Worm (Caenorhabditis elegans) whole organism, young adult: ENCODE results near the gene timm-17B.2.
"Not testable (repeated sequence)": the region's sequence is repeated elsewhere in the genome, so short reads cannot be mapped to it uniquely, and the experiment has no call there.

ENCODE experiments used
- B0019.2 ChIP-seq: fragments of 200-800 bp; sonication (Bioruptor generic); conservative IDR thresholded peaks from 2 replicates; pipeline ENCODE4 v1.3.6; 2022; ENCODE audit warnings: missing genetic modification reagents, missing genetic modification characterization, missing compliant biosample characterization
- B0261.1 ChIP-seq: sonication (generic microtip); optimal IDR thresholded peaks from 2 replicates; lab custom pipeline; 2016; ENCODE audit warnings: mild to moderate bottlenecking, missing genetic modification characterization, moderate library complexity, missing compliant biosample characterization
- C06A6.2 ChIP-seq: fragments of 200-800 bp; sonication (Bioruptor generic); conservative IDR thresholded peaks from 2 replicates; pipeline ENCODE4 v1.3.6; 2022; ENCODE audit warnings: missing genetic modification characterization, missing compliant biosample characterization
- D2030.7 ChIP-seq: fragments of 200-800 bp; sonication (Bioruptor generic); IDR thresholded peaks from 2 replicates; pipeline ENCODE4 v1.3.6; 2022; ENCODE audit warnings: missing genetic modification reagents, missing genetic modification characterization, missing compliant biosample characterization
- F33H1.4 ChIP-seq: fragments of 200-800 bp; sonication (Bioruptor generic); IDR thresholded peaks from 2 replicates; pipeline ENCODE4 v1.3.6; 2022; ENCODE audit warnings: missing genetic modification reagents, missing genetic modification characterization, missing compliant biosample characterization
- F39B2.1 ChIP-seq: fragments of 200-800 bp; sonication (Bioruptor generic); IDR thresholded peaks from 2 replicates; pipeline ENCODE4 v1.3.6; 2022; ENCODE audit warnings: missing genetic modification reagents, missing genetic modification characterization, missing compliant biosample characterization
- T26A5.8 ChIP-seq: sonication (generic microtip); optimal IDR thresholded peaks from 2 replicates; lab custom pipeline; 2016; ENCODE audit warnings: missing genetic modification characterization, missing compliant biosample characterization
- Y79H2A.3 ChIP-seq: fragments of 200-800 bp; sonication (Bioruptor generic); conservative IDR thresholded peaks from 2 replicates; pipeline ENCODE4 v1.3.6; 2022; ENCODE audit warnings: missing genetic modification reagents, missing genetic modification characterization, missing compliant biosample characterization
- Y95B8A.8 ChIP-seq: fragments of 200-800 bp; sonication (Bioruptor generic); IDR thresholded peaks from 2 replicates; pipeline ENCODE4 v1.3.6; 2022; ENCODE audit warnings: missing genetic modification reagents, missing genetic modification characterization, missing compliant biosample characterization
- atf-7 ChIP-seq: sonication (generic microtip); optimal IDR thresholded peaks from 2 replicates; lab custom pipeline; 2017; ENCODE audit warnings: mild to moderate bottlenecking, missing genetic modification characterization, missing compliant biosample characterization
- athp-1 ChIP-seq: sonication (generic microtip); optimal IDR thresholded peaks from 2 replicates; lab custom pipeline; 2017; ENCODE audit warnings: mild to moderate bottlenecking, missing genetic modification characterization, missing compliant biosample characterization
- ccch-3 ChIP-seq: fragments of 200-800 bp; sonication (Bioruptor generic); optimal IDR thresholded peaks from 2 replicates; lab custom pipeline; 2018; ENCODE audit warnings: mild to moderate bottlenecking, missing genetic modification characterization, missing compliant biosample characterization
- cebp-2 ChIP-seq: fragments of 200-800 bp; sonication (Bioruptor generic); IDR thresholded peaks from 2 replicates; pipeline ENCODE4 v1.3.6; 2022; ENCODE audit warnings: missing genetic modification characterization, missing compliant biosample characterization
- ceh-27 ChIP-seq: fragments of 200-800 bp; sonication (Bioruptor generic); optimal IDR thresholded peaks from 2 replicates; lab custom pipeline; 2018; ENCODE audit warnings: mild to moderate bottlenecking, missing genetic modification characterization, moderate library complexity, missing compliant biosample characterization
- ceh-40 ChIP-seq: fragments of 200-800 bp; sonication (Bioruptor generic); IDR thresholded peaks from 2 replicates; pipeline ENCODE4 v1.3.6; 2022; ENCODE audit warnings: missing genetic modification characterization, missing compliant biosample characterization
- dox-1 ChIP-seq: fragments of 200-800 bp; sonication (Bioruptor generic); IDR thresholded peaks from 2 replicates; pipeline ENCODE4 v1.3.6; 2022; ENCODE audit warnings: missing genetic modification reagents, missing genetic modification characterization, missing compliant biosample characterization
- ekl-4 ChIP-seq: fragments of 200-800 bp; sonication (Bioruptor generic); IDR thresholded peaks from 2 replicates; pipeline ENCODE4 v1.3.6; 2022; ENCODE audit warnings: missing genetic modification reagents, missing genetic modification characterization, missing compliant biosample characterization
- fkh-3 ChIP-seq: sonication (generic microtip); optimal IDR thresholded peaks from 2 replicates; lab custom pipeline; 2016; ENCODE audit warnings: mild to moderate bottlenecking, missing genetic modification characterization, missing compliant biosample characterization
- hmg-1.2 ChIP-seq: fragments of 200-800 bp; sonication (Bioruptor generic); IDR thresholded peaks from 2 replicates; pipeline ENCODE4 v1.3.6; 2022; ENCODE audit warnings: missing genetic modification reagents, missing genetic modification characterization, missing compliant biosample characterization
- hrde-1 ChIP-seq: sonication (generic microtip); optimal IDR thresholded peaks from 2 replicates; lab custom pipeline; 2016; ENCODE audit warnings: missing genetic modification characterization, mild to moderate bottlenecking, missing compliant biosample characterization, moderate library complexity, missing genotype, missing genetic modification reagents, borderline replicate concordance
- hsf-1 ChIP-seq: fragments of 200-800 bp; sonication (Bioruptor generic); IDR thresholded peaks from 2 replicates; pipeline ENCODE4 v1.3.6; 2022; ENCODE audit warnings: missing genetic modification reagents, missing genetic modification characterization, missing compliant biosample characterization
- lin-26 ChIP-seq: fragments of 200-800 bp; sonication (Bioruptor generic); IDR thresholded peaks from 2 replicates; pipeline ENCODE4 v1.3.6; 2022; ENCODE audit warnings: missing genetic modification reagents, missing genetic modification characterization, missing compliant biosample characterization
- lsy-27 ChIP-seq: sonication (generic microtip); optimal IDR thresholded peaks from 2 replicates; lab custom pipeline; 2017; ENCODE audit warnings: missing genetic modification characterization, mild to moderate bottlenecking, missing compliant biosample characterization, antibody characterized with exemption, missing genotype, borderline replicate concordance; ENCODE audit not compliant: insufficient read depth
- madf-3 ChIP-seq: fragments of 200-800 bp; sonication (Bioruptor generic); IDR thresholded peaks from 2 replicates; pipeline ENCODE4 v1.3.6; 2022; ENCODE audit warnings: missing genetic modification reagents, missing genetic modification characterization, missing compliant biosample characterization
- madf-6 ChIP-seq: fragments of 200-800 bp; sonication (Bioruptor generic); IDR thresholded peaks from 2 replicates; pipeline ENCODE4 v1.3.6; 2022; ENCODE audit warnings: missing genetic modification reagents, missing genetic modification characterization, missing compliant biosample characterization
- mel-28 ChIP-seq: sonication (generic microtip); optimal IDR thresholded peaks from 2 replicates; lab custom pipeline; 2016; ENCODE audit warnings: borderline replicate concordance, mild to moderate bottlenecking, missing genetic modification characterization, missing compliant biosample characterization
- mxl-1 ChIP-seq: sonication (generic microtip); optimal IDR thresholded peaks from 2 replicates; lab custom pipeline; 2016; ENCODE audit warnings: missing genetic modification characterization, missing compliant biosample characterization
- nhr-120 ChIP-seq: fragments of 200-800 bp; sonication (Bioruptor generic); IDR thresholded peaks from 2 replicates; pipeline ENCODE4 v1.3.6; 2022; ENCODE audit warnings: missing genetic modification characterization, missing compliant biosample characterization
- nhr-80 ChIP-seq: sonication (generic microtip); optimal IDR thresholded peaks from 2 replicates; lab custom pipeline; 2016; ENCODE audit warnings: missing genetic modification characterization, missing compliant biosample characterization
- pbrm-1 ChIP-seq: fragments of 200-800 bp; sonication (Bioruptor generic); IDR thresholded peaks from 2 replicates; pipeline ENCODE4 v1.3.6; 2022; ENCODE audit warnings: missing genetic modification reagents, missing genetic modification characterization, missing compliant biosample characterization
- rpc-1 ChIP-seq, 2 experiments: fragments of 150-350 bp in 1 of 2; sonication (generic microtip) in 1 of 2; optimal IDR thresholded peaks; 2 replicates each; lab custom pipeline; 2014 to 2018; ENCODE audit warnings: missing biosample characterization in 1 of 2, missing genetic modification characterization in 1 of 2, missing genetic modification reagents in 1 of 2, missing genotype in 1 of 2
- snpc-1.1 ChIP-seq: sonication (generic microtip); optimal IDR thresholded peaks from 2 replicates; lab custom pipeline; 2017; ENCODE audit warnings: missing genetic modification characterization, mild to moderate bottlenecking, missing compliant biosample characterization, antibody characterized with exemption, moderate library complexity, missing genotype, missing genetic modification reagents; ENCODE audit not compliant: insufficient read depth
- somi-1 ChIP-seq: fragments of 200-800 bp; sonication (Bioruptor generic); optimal IDR thresholded peaks from 2 replicates; lab custom pipeline; 2018; ENCODE audit warnings: mild to moderate bottlenecking, missing genetic modification characterization, missing compliant biosample characterization
- tbp1 ChIP-seq: fragments of 200-800 bp; sonication (Bioruptor generic); optimal IDR thresholded peaks from 2 replicates; lab custom pipeline; 2018; ENCODE audit warnings: mild to moderate bottlenecking, missing genetic modification characterization, missing compliant biosample characterization
- tbx-9 ChIP-seq: sonication (generic microtip); optimal IDR thresholded peaks from 2 replicates; lab custom pipeline; 2016; ENCODE audit warnings: borderline replicate concordance, missing genetic modification characterization, inconsistent platforms, missing compliant biosample characterization
- zfh-2 ChIP-seq: fragments of 200-800 bp; sonication (Bioruptor generic); conservative IDR thresholded peaks from 2 replicates; pipeline ENCODE4 v1.3.6; 2022; ENCODE audit warnings: missing genetic modification reagents, missing genetic modification characterization, missing compliant biosample characterization
- ztf-18 ChIP-seq: sonication (generic microtip); optimal IDR thresholded peaks from 2 replicates; lab custom pipeline; 2016; ENCODE audit warnings: missing genotype, mild to moderate bottlenecking, missing genetic modification characterization, missing compliant biosample characterization
- ztf-25 ChIP-seq: fragments of 200-800 bp; sonication (Bioruptor generic); IDR thresholded peaks from 2 replicates; pipeline ENCODE4 v1.3.6; 2022; ENCODE audit warnings: missing genetic modification reagents, missing genetic modification characterization, missing compliant biosample characterization

Gene timm-17B.2

DNA sequence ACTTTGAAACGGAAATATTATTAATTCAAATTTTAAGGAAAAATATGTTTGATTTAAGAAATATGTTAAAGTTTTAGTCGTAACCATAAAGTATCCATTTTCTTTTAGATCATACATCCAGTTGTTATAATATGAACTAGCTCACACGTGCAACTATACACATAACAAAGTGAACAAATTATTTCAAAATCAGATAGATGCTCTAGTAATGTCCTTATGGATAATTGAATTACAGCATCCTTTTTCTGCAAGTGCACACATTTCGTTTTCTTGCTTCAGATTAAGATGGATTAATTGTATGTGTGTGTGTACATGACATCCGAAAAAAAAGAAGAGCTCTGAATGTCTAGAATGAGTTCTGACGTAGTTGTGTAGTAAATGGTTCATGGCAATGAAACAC lies 10.8 kb upstream of the timm-17B.2 start:
- TF ChIP-seq tbx-9 (no peak), D2030.7 (GFP tag; lab: Robert Waterston, UW) (no peak), ekl-4 (GFP tag; lab: Robert Waterston, UW) (no peak), T26A5.8 (tag; lab: Kevin White, UChicago) (no peak), F33H1.4 (GFP tag; lab: Robert Waterston, UW) (no peak)
- TF ChIP-seq, all 124 proteins: peak for 0

DNA sequence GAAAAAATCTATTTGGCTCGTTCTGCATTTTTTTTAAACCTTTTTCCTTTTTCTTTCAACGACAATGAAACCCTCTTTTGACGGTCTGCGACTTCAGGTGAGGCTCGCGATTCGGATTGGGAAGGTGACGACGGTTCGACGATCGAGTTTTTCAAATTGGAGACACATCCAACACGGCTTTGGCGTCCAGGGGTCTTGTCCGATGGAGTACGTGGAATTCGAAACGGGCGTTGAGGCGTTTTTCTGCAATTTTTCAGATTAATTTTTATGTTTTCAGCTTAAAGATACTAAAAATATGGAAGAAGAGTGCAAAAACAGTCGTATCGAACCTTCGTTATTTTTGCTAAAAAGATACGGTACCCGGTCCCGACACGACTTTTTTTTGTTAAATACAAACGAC lies 7.3 kb upstream of the timm-17B.2 start, which contains the start of gene D2096.10:
Gene D2096.10, minus strand, starts transcription at position 101 of the 400 bp plus-strand sequence.
- not testable (repeated sequence) for TF ChIP-seq snpc-1.1, lsy-27, athp-1

DNA sequence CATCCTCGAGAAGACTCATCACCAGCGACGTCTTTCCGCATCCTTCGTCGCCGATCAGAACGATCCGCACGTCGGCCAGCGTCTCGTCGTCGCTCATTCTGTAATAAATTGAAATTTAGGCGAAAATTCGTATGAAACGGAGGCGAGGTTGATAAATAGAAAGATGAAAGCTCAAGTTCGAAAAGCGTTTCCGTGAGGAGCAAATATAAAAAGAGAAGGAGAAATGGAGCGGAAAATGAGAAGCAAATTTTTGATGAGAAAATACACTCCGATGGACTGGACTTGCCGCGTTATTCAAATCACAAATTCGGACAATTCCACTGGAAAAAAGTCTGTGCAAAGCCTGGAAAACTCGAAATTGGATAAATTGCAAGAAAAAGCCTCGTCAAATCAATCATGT lies 2.3 kb upstream of the timm-17B.2 start, which contains the start of gene D2096.11:
Gene D2096.11, minus strand, starts transcription at position 101 of the 400 bp plus-strand sequence.
- TF ChIP-seq rpc-1 (optimal IDR thresholded peaks at IDR 0.05; lab: Kevin White, UChicago) (no peak), rpc-1 (tag; optimal IDR thresholded peaks at IDR 0.05; lab: Kevin White, UChicago) (no peak), somi-1 (GFP tag; lab: Kevin White, UChicago) (no peak)

DNA sequence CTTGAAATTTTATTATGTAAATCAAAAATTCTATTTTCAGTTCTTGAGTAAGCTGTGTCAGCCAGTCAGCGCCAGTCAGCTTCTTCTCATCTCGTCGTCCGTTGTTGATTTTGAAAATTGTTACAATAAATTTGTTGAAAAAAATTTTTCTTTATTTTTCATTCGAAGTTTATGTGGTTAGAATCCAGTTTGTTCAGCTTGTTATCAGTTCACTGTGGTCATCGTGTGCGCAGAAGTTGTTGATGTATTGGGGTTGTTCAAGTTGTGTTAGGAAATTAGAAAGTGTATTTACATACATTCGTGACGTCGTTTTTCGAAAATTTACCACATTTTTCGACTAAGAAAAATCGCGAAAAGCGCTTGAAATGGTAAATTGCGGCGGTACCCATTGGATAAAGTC lies 1.4 kb downstream of the timm-17B.2 start:
- TF ChIP-seq hrde-1 (tag; lab: Kevin White, UChicago) (peak; percentile 57), zfh-2 (no peak), Y95B8A.8 (GFP tag; lab: Robert Waterston, UW) (no peak), atf-7 (no peak), Y79H2A.3 (GFP tag; lab: Robert Waterston, UW) (0 out of 2 replicates have a peak, but pooled peaks have one; percentile 56)
- TF ChIP-seq, all 124 proteins: peak for 2

DNA sequence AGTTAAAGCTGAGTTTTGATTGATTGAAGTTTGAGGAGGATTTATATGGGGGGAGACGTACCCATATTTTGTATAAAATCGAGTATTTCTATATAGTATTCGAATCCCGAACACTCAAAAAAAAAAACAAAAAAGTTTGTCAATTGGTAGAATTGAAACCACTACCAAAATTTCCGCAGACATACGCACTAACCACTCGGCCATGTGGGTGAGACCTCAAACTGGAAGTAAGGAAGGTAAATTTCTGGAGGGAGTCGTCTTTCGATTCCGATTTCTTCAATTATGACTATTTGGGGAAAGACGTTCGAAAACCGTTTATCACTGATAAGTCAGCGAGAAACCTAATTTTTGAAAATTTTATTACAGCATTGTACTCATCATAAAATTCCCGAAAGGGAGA lies 16.1 kb downstream of the timm-17B.2 start:
- TF ChIP-seq hsf-1 (GFP tag; lab: Robert Waterston, UW) (peak; percentile 68; the same call in 1 of the 2 replicates), lin-26 (GFP tag; lab: Robert Waterston, UW) (peak; percentile 88), ztf-25 (GFP tag; lab: Robert Waterston, UW) (peak; percentile 82; the same call in 1 of the 2 replicates), tbp1 (GFP tag; lab: Kevin White, UChicago) (peak; percentile 86), D2030.7 (GFP tag; lab: Robert Waterston, UW) (peak; percentile 41; the same call in 1 of the 2 replicates), pbrm-1 (GFP tag; lab: Robert Waterston, UW) (peak; percentile 25; the same call in 1 of the 2 replicates), hmg-1.2 (GFP tag; lab: Robert Waterston, UW) (peak; percentile 70), B0261.1 (peak; percentile 59), B0019.2 (GFP tag; lab: Robert Waterston, UW) (0 out of 2 replicates have a peak, but pooled peaks have one; percentile 15), madf-3 (GFP tag; lab: Robert Waterston, UW) (peak; percentile 61; the same call in 1 of the 2 replicates), ceh-40 (GFP tag; lab: Robert Waterston, UW) (0 out of 2 replicates have a peak, but pooled peaks have one; percentile 38), madf-6 (peak; percentile 38; the same call in 1 of the 2 replicates), cebp-2 (GFP tag; lab: Robert Waterston, UW) (0 out of 2 replicates have a peak, but pooled peaks have one; percentile 76), rpc-1 (optimal IDR thresholded peaks at IDR 0.05; lab: Kevin White, UChicago) (peak; percentile 49), rpc-1 (tag; optimal IDR thresholded peaks at IDR 0.05; lab: Kevin White, UChicago) (peak; percentile 68)
- TF ChIP-seq, all 124 proteins: peak for 14; not testable (repeated sequence) for 110

DNA sequence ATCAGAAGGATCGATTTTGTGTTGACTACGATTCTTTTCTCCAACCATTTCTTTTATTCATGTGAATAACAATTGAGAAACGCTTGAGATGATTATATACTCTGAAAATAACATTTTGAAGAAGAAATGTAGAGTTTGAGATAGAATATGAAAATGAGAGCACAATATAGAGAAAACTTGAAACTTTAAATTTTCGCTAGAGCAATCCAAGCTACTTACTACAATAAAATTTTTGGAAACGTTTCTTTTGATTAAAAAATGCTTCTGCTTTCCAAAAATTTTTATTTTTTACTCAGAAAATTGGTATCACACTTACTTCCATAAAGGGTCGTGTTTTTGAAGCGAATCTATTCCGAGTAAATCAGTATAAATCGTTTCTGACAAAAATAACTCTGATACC lies 24.5 kb downstream of the timm-17B.2 start, which contains the start of gene M116.5:
Gene M116.5, minus strand, starts transcription at position 101 of the 400 bp plus-strand sequence.
- TF ChIP-seq dox-1 (GFP tag; lab: Robert Waterston, UW) (no peak), ztf-18 (no peak), C06A6.2 (GFP tag; lab: Robert Waterston, UW) (no peak), T26A5.8 (tag; lab: Kevin White, UChicago) (no peak), nhr-80 (tag; lab: Kevin White, UChicago) (no peak), nhr-120 (GFP tag; lab: Robert Waterston, UW) (no peak), mel-28 (tag; lab: Kevin White, UChicago) (no peak), ccch-3 (GFP tag; lab: Kevin White, UChicago) (no peak), F33H1.4 (GFP tag; lab: Robert Waterston, UW) (no peak), F39B2.1 (GFP tag; lab: Robert Waterston, UW) (no peak), hrde-1 (tag; lab: Kevin White, UChicago) (no peak), fkh-3 (tag; lab: Kevin White, UChicago) (no peak), mxl-1 (tag; lab: Kevin White, UChicago) (no peak), lin-26 (GFP tag; lab: Robert Waterston, UW) (no peak), ceh-27 (GFP tag; lab: Kevin White, UChicago) (no peak)
